Fruit fly (Drosophila melanogaster): ENCODE results near the gene CG14355.

CG14355 gene

DNA sequence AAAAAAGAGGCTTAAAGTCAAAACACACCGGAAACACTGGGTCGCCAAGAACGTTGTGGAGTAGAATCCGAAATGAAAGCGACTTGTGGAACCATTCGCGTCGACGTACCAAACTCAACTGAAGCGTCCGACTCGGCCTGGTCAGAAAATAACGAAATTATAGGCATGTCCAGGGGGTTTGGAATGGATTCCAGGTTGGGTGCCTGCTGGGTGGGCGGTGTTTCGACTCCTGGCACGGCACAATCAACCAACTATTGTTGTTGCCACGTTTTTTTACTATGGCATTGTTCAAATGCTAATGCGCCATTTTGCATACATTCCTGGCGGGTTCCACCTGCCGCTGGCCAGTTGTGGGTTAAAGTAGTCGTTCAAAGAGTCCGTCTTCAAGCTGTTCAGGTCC, 33.4 kb downstream of the CG14355 start, which contains the start of gene Kif19A:
Kif19A (minus strand) TSS at position 101 of the 400 bp plus-strand sequence.
- TF ChIP-seq pad (GFP tag; optimal IDR thresholded peaks at IDR 0.05): no peak
- no peak for TF ChIP-seq CG7045 (GFP tag; optimal IDR thresholded peaks at IDR 0.05)
- no peak for TF ChIP-seq ovo (GFP tag; optimal IDR thresholded peaks at IDR 0.05)
- no peak for TF ChIP-seq CG7101 (tag; optimal IDR thresholded peaks at IDR 0.05)
- no peak for TF ChIP-seq Mnt (GFP tag; optimal IDR thresholded peaks at IDR 0.05)
- TF ChIP-seq CG5204 (GFP tag; optimal IDR thresholded peaks at IDR 0.05): no peak
- no peak for TF ChIP-seq Hr96 (GFP tag; optimal IDR thresholded peaks at IDR 0.05)
- no peak for TF ChIP-seq CG14711 (tag; optimal IDR thresholded peaks at IDR 0.05)
- TF ChIP-seq kay (GFP tag; ENCODE audit: borderline replicate concordance): no peak
- TF ChIP-seq CG11617 (GFP tag; optimal IDR thresholded peaks at IDR 0.05): no peak
- no peak for TF ChIP-seq toe (GFP tag; optimal IDR thresholded peaks at IDR 0.05)
- TF ChIP-seq bab1 (GFP tag; optimal IDR thresholded peaks at IDR 0.05): no peak
- no peak for TF ChIP-seq cnc (optimal IDR thresholded peaks at IDR 0.05)
- TF ChIP-seq tj (GFP tag; optimal IDR thresholded peaks at IDR 0.05): no peak
- no peak for TF ChIP-seq Crg-1 (GFP tag; optimal IDR thresholded peaks at IDR 0.05)
- TF ChIP-seq cic (GFP tag; optimal IDR thresholded peaks at IDR 0.05): no peak
- TF ChIP-seq CG33017 (tag; optimal IDR thresholded peaks at IDR 0.05): no peak

DNA sequence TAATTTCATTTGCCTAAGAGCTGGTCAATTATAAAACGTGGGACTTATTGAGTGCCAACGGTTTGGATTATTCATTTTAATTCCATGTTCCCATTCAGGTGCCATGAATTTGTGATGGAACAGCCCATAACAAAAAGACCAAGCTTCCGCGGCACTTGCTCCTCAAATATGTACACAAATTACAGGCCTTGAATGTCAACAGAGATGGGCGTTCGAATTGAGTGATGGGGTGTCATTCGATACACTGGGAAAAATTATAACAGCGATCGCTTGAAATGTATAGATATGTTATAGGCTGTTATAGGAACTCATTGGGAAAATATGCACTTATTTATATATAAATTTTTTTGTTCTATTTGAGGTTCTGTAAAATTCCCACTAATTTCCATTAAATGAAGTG, 35.7 kb downstream of the CG14355 start:
- TF ChIP-seq kay (GFP tag; ENCODE audit: borderline replicate concordance) (no peak), pad (GFP tag; optimal IDR thresholded peaks at IDR 0.05) (no peak), CG7045 (GFP tag; optimal IDR thresholded peaks at IDR 0.05) (no peak), CG11617 (GFP tag; optimal IDR thresholded peaks at IDR 0.05) (no peak), toe (GFP tag; optimal IDR thresholded peaks at IDR 0.05) (no peak), CG33017 (tag; optimal IDR thresholded peaks at IDR 0.05) (no peak), CG5204 (GFP tag; optimal IDR thresholded peaks at IDR 0.05) (no peak), CG7101 (tag; optimal IDR thresholded peaks at IDR 0.05) (no peak), tj (GFP tag; optimal IDR thresholded peaks at IDR 0.05) (no peak), Crg-1 (GFP tag; optimal IDR thresholded peaks at IDR 0.05) (no peak), cnc (optimal IDR thresholded peaks at IDR 0.05) (no peak), CG1620 (GFP tag; optimal IDR thresholded peaks at IDR 0.05) (no peak), CG12768 (GFP tag; optimal IDR thresholded peaks at IDR 0.05) (no peak), Mnt (GFP tag; optimal IDR thresholded peaks at IDR 0.05) (no peak), CG14711 (tag; optimal IDR thresholded peaks at IDR 0.05) (no peak), cic (GFP tag; optimal IDR thresholded peaks at IDR 0.05) (no peak), Clk (GFP tag; optimal IDR thresholded peaks at IDR 0.05) (no peak), bab1 (GFP tag; optimal IDR thresholded peaks at IDR 0.05) (no peak)

DNA sequence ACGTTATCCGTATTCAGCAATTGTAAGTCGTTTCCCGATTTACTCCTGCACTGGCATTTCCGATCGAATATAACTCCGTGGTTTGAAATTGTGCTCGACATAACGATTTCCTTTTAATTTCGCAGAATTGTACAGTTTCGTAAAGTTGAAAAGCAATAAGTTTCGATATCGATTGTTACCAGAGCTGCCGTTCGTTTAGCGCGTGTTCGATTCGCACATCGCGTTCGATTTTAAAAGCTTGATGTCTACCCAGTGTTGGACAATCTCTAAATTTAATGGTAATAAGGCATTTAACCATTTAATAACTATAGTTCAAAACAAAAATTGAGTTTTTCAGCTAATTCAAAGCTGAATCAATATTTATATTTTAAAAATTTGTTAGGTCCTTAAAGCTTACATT, 39.7 kb downstream of the CG14355 start, which contains the start of gene CG14357:
CG14357 (minus strand) TSS at position 101 of the 400 bp plus-strand sequence.
- TF ChIP-seq CG7045 (GFP tag; optimal IDR thresholded peaks at IDR 0.05) (no peak), Mnt (GFP tag; optimal IDR thresholded peaks at IDR 0.05) (no peak), CG11617 (GFP tag; optimal IDR thresholded peaks at IDR 0.05) (no peak), kay (GFP tag; ENCODE audit: borderline replicate concordance) (no peak), CG5204 (GFP tag; optimal IDR thresholded peaks at IDR 0.05) (no peak), bab1 (GFP tag; optimal IDR thresholded peaks at IDR 0.05) (no peak), CG33017 (tag; optimal IDR thresholded peaks at IDR 0.05) (no peak), tj (GFP tag; optimal IDR thresholded peaks at IDR 0.05) (no peak), ovo (GFP tag; optimal IDR thresholded peaks at IDR 0.05) (no peak), Hr96 (GFP tag; optimal IDR thresholded peaks at IDR 0.05) (no peak), cic (GFP tag; optimal IDR thresholded peaks at IDR 0.05) (no peak), Clk (GFP tag; optimal IDR thresholded peaks at IDR 0.05) (no peak), CG14711 (tag; optimal IDR thresholded peaks at IDR 0.05) (no peak), toe (GFP tag; optimal IDR thresholded peaks at IDR 0.05) (no peak), CG7101 (tag; optimal IDR thresholded peaks at IDR 0.05) (no peak), Crg-1 (GFP tag; optimal IDR thresholded peaks at IDR 0.05) (no peak), pad (GFP tag; optimal IDR thresholded peaks at IDR 0.05) (no peak), CG12768 (GFP tag; optimal IDR thresholded peaks at IDR 0.05) (no peak), CG1620 (GFP tag; optimal IDR thresholded peaks at IDR 0.05) (no peak)

DNA sequence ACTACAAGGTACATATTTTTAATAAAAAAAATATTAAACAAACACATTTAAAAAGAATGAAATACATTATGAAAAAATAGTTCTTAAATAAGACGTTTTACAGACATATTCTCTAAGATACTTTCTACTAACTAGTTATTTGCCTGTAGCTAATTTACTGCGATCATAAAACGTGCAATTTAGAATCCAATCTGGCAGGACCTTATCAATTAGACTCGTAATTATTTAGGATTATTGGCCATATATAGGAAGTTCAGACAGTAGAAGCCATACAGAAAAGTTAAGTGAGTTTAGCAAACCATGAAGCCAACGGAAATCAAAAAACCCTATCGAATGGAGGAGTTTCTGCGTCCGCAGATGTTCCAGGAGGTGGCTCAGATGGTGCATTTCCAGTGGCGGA, 42.6 kb downstream of the CG14355 start, which contains the start of gene Or88a:
Or88a (plus strand) TSS at position 301 of the 400 bp plus-strand sequence.
- TF ChIP-seq tj (GFP tag; optimal IDR thresholded peaks at IDR 0.05): no peak
- TF ChIP-seq CG14711 (tag; optimal IDR thresholded peaks at IDR 0.05): no peak
- no peak for TF ChIP-seq ovo (GFP tag; optimal IDR thresholded peaks at IDR 0.05)
- no peak for TF ChIP-seq CG12768 (GFP tag; optimal IDR thresholded peaks at IDR 0.05)
- no peak for TF ChIP-seq CG11617 (GFP tag; optimal IDR thresholded peaks at IDR 0.05)
- TF ChIP-seq toe (GFP tag; optimal IDR thresholded peaks at IDR 0.05): no peak
- TF ChIP-seq CG7045 (GFP tag; optimal IDR thresholded peaks at IDR 0.05): no peak
- no peak for TF ChIP-seq Clk (GFP tag; optimal IDR thresholded peaks at IDR 0.05)
- no peak for TF ChIP-seq Crg-1 (GFP tag; optimal IDR thresholded peaks at IDR 0.05)
- TF ChIP-seq cic (GFP tag; optimal IDR thresholded peaks at IDR 0.05): no peak
- no peak for TF ChIP-seq pad (GFP tag; optimal IDR thresholded peaks at IDR 0.05)

DNA sequence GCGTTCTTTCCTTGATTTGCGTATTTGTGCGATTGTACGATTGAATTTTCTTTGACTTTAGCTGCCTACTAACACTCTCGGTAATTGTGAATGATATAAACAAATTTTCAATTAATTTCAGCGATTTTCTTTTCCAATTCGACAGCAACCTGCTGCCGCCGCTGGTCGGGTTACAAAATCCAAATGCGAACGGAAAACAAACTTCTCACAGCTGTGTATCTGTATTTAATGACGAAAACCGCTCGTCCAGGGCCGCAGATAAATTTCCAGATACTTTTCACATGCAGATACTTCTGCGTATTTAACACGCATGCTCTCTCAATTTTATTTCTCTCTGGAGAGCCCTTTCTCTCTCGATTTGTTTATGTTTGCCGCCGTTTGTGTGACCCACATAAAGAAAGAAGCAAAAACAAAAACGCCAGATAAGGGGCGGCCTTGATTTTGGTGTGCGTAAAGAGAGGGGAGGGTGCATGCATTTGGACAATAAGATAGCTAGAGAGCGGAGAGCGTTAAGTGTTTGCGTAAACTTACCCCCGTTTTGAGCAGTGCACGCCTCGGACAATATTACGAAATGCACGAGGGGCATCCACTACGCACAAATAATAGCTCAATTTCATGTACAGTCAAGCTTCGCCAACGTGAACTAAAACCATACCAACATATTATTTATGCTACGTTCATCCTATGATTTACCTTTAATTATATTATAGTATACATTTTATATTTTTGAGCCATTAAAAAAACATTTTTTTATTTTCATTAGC, 43.4 kb downstream of the CG14355 start, which contains the start of gene CG12402:
CG12402 (minus strand) TSS at position 164 of the 764 bp plus-strand sequence.
- peak; percentile 43 for TF ChIP-seq pad (GFP tag; optimal IDR thresholded peaks at IDR 0.05)
- no peak for TF ChIP-seq cnc (optimal IDR thresholded peaks at IDR 0.05)
- no peak for TF ChIP-seq ovo (GFP tag; optimal IDR thresholded peaks at IDR 0.05)
- TF ChIP-seq CG33017 (tag; optimal IDR thresholded peaks at IDR 0.05): peak; percentile 14
- TF ChIP-seq CG7045 (GFP tag; optimal IDR thresholded peaks at IDR 0.05): peak; percentile 41
- TF ChIP-seq cic (GFP tag; optimal IDR thresholded peaks at IDR 0.05): peak; percentile 3

DNA sequence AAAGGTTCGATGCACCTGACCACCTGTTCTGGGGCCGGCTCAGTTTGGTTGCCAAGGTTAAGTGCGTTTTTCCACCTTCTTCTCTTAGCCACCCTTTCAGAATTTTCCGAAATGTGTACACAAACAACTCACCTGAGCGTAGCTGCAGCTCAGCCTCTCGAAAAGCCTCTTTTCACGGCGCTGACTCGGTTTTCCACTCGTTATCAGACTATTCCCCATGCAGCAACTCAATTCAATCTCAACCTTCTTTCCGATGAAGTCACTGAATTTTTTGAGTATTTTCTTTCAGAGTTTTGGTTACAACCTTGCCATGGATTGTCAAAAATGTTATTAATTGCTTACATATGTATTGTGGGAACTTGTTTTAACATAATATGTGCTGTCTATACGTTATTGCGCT, 44.1 kb downstream of the CG14355 start:
- TF ChIP-seq cic (GFP tag; optimal IDR thresholded peaks at IDR 0.05) (no peak), CG5204 (GFP tag; optimal IDR thresholded peaks at IDR 0.05) (no peak), cnc (optimal IDR thresholded peaks at IDR 0.05) (no peak), Hr96 (GFP tag; optimal IDR thresholded peaks at IDR 0.05) (no peak), Clk (GFP tag; optimal IDR thresholded peaks at IDR 0.05) (no peak)

All from whole organism, adult.